Worm (Caenorhabditis elegans): ENCODE results near the gene paqr-2.

DNA sequence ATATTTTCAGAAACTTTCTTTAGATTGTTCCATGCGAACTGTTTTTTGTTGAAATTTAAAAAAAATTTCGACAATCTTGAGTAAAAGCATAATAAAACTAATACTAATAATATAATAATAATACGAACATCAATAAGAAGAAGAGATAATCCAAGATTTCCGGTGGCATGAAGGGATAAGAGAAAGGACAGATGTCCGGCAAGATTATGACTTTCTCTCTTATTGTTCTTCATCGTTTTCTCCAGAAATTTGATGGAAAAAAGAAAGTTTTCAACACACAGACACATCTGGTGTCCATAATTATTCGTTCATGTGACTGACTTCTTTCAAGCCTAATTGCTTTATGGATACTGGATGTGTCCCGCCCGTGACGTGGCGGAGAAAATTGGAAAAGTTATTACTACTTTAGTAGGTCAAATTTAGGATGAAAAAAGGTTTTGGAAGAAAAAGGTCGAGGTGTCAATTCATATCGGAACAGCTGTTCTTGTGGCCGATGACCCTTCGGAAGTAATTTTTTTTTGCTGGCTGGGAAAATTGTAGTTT, 42.9 kb upstream of the paqr-2 start:
- TF ChIP-seq mdl-1 (tag; optimal IDR thresholded peaks at IDR 0.05): no peak
- no peak for TF ChIP-seq snpc-4 (tag; optimal IDR thresholded peaks at IDR 0.05)
- TF ChIP-seq aly-2 (tag; optimal IDR thresholded peaks at IDR 0.05): no peak
- TF ChIP-seq fos-1 (tag; optimal IDR thresholded peaks at IDR 0.05): no peak
- no peak for TF ChIP-seq lin-13 (GFP tag; optimal IDR thresholded peaks at IDR 0.05)
- TF ChIP-seq nhr-237 (tag; optimal IDR thresholded peaks at IDR 0.05): no peak
- no peak for TF ChIP-seq ama-1 (optimal IDR thresholded peaks at IDR 0.05)
- no peak for TF ChIP-seq nhr-77 (tag; optimal IDR thresholded peaks at IDR 0.05)
- no peak for TF ChIP-seq mbf-1 (tag; optimal IDR thresholded peaks at IDR 0.05)
- TF ChIP-seq ceh-82 (tag; optimal IDR thresholded peaks at IDR 0.05): no peak
- no peak for TF ChIP-seq elt-3 (tag; optimal IDR thresholded peaks at IDR 0.05)
